Worm (Caenorhabditis elegans) whole organism, early embryonic: ENCODE results near the gene B0303.14.

Source experiments
- F13C5.2 ChIP-seq: sonication (generic microtip); optimal IDR thresholded peaks from 2 replicates; lab custom pipeline; 2017; ENCODE audit warnings: mild to moderate bottlenecking, missing genetic modification characterization, inconsistent platforms, missing compliant biosample characterization
- aly-1 ChIP-seq: sonication (generic microtip); optimal IDR thresholded peaks from 2 replicates; lab custom pipeline; 2016; ENCODE audit warnings: missing genetic modification characterization, missing compliant biosample characterization
- ama-1 ChIP-seq: fragments of 150-350 bp; optimal IDR thresholded peaks from 2 replicates; lab custom pipeline; 2014
- ceh-13 ChIP-seq: fragments of 200-800 bp; sonication (Bioruptor generic); optimal IDR thresholded peaks from 2 replicates; lab custom pipeline; 2018; ENCODE audit warnings: mild to moderate bottlenecking, missing genetic modification characterization, missing compliant biosample characterization
- ceh-36 ChIP-seq: sonication (generic microtip); optimal IDR thresholded peaks from 2 replicates; lab custom pipeline; 2016; ENCODE audit warnings: missing genetic modification characterization, inconsistent platforms, missing compliant biosample characterization
- ets-7 ChIP-seq: sonication (generic microtip); optimal IDR thresholded peaks from 2 replicates; lab custom pipeline; 2016; ENCODE audit warnings: missing genotype, missing genetic modification characterization, missing compliant biosample characterization
- flt-1 ChIP-seq: fragments of 200-800 bp; sonication (Bioruptor generic); IDR thresholded peaks from 2 replicates; pipeline ENCODE4 v1.3.6; 2022; ENCODE audit warnings: missing genetic modification characterization, missing compliant biosample characterization
- hmbx-1 ChIP-seq: sonication (generic microtip); optimal IDR thresholded peaks from 2 replicates; lab custom pipeline; 2016; ENCODE audit warnings: mild to moderate bottlenecking, missing genetic modification characterization, missing compliant biosample characterization
- hmg-4 ChIP-seq: fragments of 200-800 bp; sonication (Bioruptor generic); optimal IDR thresholded peaks from 2 replicates; lab custom pipeline; 2018; ENCODE audit warnings: mild to moderate bottlenecking, missing genetic modification characterization, missing compliant biosample characterization
- hnd-1 ChIP-seq: sonication (generic microtip); optimal IDR thresholded peaks from 2 replicates; lab custom pipeline; 2016; ENCODE audit warnings: missing genetic modification characterization, missing compliant biosample characterization
- scrt-1 ChIP-seq: fragments of 200-800 bp; sonication (Bioruptor generic); IDR thresholded peaks from 2 replicates; pipeline ENCODE4 v1.3.6; 2022; ENCODE audit warnings: missing genetic modification characterization, missing compliant biosample characterization
- tbx-11 ChIP-seq: fragments of 200-800 bp; sonication (Bioruptor generic); IDR thresholded peaks from 2 replicates; pipeline ENCODE4 v1.3.6; 2022; ENCODE audit warnings: missing genetic modification characterization, missing compliant biosample characterization
- tbx-37 ChIP-seq: fragments of 200-800 bp; sonication (Bioruptor generic); conservative IDR thresholded peaks from 2 replicates; pipeline ENCODE4 v1.3.6; 2022; ENCODE audit warnings: missing genetic modification reagents, missing genetic modification characterization, missing compliant biosample characterization
- tra-4 ChIP-seq: sonication (generic microtip); optimal IDR thresholded peaks from 2 replicates; lab custom pipeline; 2017; ENCODE audit warnings: missing genetic modification characterization, missing compliant biosample characterization

DNA sequence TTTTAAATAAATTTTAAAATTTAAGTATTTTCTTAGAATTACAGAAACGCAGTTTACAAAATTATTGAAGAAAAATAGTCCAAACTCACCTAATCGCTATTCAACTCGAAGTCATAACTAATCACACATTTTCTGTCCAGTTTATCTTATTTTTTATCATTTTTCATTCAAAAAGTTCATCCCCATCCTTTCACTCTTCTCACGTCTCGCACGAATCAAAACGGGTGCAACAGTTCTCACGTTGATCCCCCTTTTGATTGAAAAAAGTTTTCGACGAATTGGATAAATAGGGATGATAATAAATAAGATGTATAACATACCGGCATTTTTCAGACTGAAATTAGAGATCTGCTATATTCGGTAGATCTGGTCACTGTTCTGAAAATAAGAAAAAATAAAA is 6.2 kb downstream of the B0303.14 start:
- no peak for TF ChIP-seq tbx-11 (GFP tag; lab: Robert Waterston, UW)
- TF ChIP-seq ama-1 (lab: Kevin White, UChicago): no peak
- TF ChIP-seq hmbx-1 (tag; lab: Kevin White, UChicago): no peak
- TF ChIP-seq hnd-1 (tag; lab: Kevin White, UChicago): no peak
- TF ChIP-seq hmg-4 (GFP tag; lab: Kevin White, UChicago): no peak
- TF ChIP-seq flt-1 (GFP tag; lab: Robert Waterston, UW): no peak
- no peak for TF ChIP-seq ceh-36 (tag; lab: Kevin White, UChicago)
- TF ChIP-seq F13C5.2 (tag; lab: Kevin White, UChicago): no peak
- TF ChIP-seq ets-7 (tag; lab: Kevin White, UChicago): no peak
- TF ChIP-seq aly-1 (tag; lab: Kevin White, UChicago): no peak
- TF ChIP-seq ceh-13 (GFP tag; lab: Kevin White, UChicago): no peak
- TF ChIP-seq scrt-1 (GFP tag; lab: Robert Waterston, UW): no peak
- TF ChIP-seq tra-4 (tag; lab: Kevin White, UChicago): no peak
- TF ChIP-seq tbx-37 (GFP tag; lab: Robert Waterston, UW): no peak
